Worm (Caenorhabditis elegans) whole organism, L1 larva: Measurements from ENCODE around the gene F10D2.16.

Source experiments
- alr-1 ChIP-seq: fragments of 200-800 bp; sonication (Bioruptor generic); optimal IDR thresholded peaks from 2 replicates; lab custom pipeline; 2018; ENCODE audit warnings: borderline replicate concordance, mild to moderate bottlenecking, missing genetic modification characterization, missing compliant biosample characterization
- blmp-1 ChIP-seq: fragments of 150-350 bp; optimal IDR thresholded peaks from 2 replicates; lab custom pipeline; 2014; ENCODE audit warnings: missing biosample characterization, missing genetic modification characterization
- egl-27 ChIP-seq, 2 experiments: fragments of 150-350 bp in 1 of 2; sonication (generic microtip); optimal IDR thresholded peaks; 3 replicates each; lab custom pipeline; 2017 to 2018; ENCODE audit warnings: missing biosample characterization in 2 of 2, missing genetic modification characterization in 2 of 2, missing genetic modification reagents in 2 of 2
- hlh-17 ChIP-seq: fragments of 200-800 bp; sonication (Bioruptor generic); optimal IDR thresholded peaks from 2 replicates; lab custom pipeline; 2018; ENCODE audit warnings: missing genetic modification characterization, mild to moderate bottlenecking, missing compliant biosample characterization, moderate library complexity, borderline replicate concordance
- jun-1 ChIP-seq: fragments of 150-350 bp; optimal IDR thresholded peaks from 2 replicates; lab custom pipeline; 2014; ENCODE audit warnings: missing biosample characterization, missing genetic modification reagents, missing genetic modification characterization
- lin-39 ChIP-seq: fragments of 150-350 bp; optimal IDR thresholded peaks from 2 replicates; lab custom pipeline; 2014; ENCODE audit warnings: missing biosample characterization, missing genetic modification reagents, missing genetic modification characterization
- mef-2 ChIP-seq: fragments of 150-350 bp; optimal IDR thresholded peaks from 2 replicates; lab custom pipeline; 2014; ENCODE audit warnings: missing biosample characterization, missing genetic modification characterization
- nhr-28 ChIP-seq: fragments of 150-350 bp; optimal IDR thresholded peaks from 2 replicates; lab custom pipeline; 2014; ENCODE audit warnings: missing biosample characterization, missing genetic modification characterization
- nhr-77 ChIP-seq: fragments of 150-350 bp; optimal IDR thresholded peaks from 2 replicates; lab custom pipeline; 2014; ENCODE audit warnings: missing biosample characterization, missing genetic modification characterization
- skn-1 ChIP-seq: fragments of 150-350 bp; optimal IDR thresholded peaks from 2 replicates; lab custom pipeline; 2014; ENCODE audit warnings: missing biosample characterization, missing genetic modification characterization
- swsn-7 ChIP-seq: sonication (generic microtip); optimal IDR thresholded peaks from 2 replicates; lab custom pipeline; 2016; ENCODE audit warnings: missing genetic modification characterization, missing compliant biosample characterization
- tbx-2 ChIP-seq: sonication (generic microtip); optimal IDR thresholded peaks from 2 replicates; lab custom pipeline; 2016; ENCODE audit warnings: missing genetic modification characterization, missing compliant biosample characterization
- ztf-11 ChIP-seq, 2 experiments: sonication (generic microtip); optimal IDR thresholded peaks; 2 replicates each; lab custom pipeline; 2016 to 2017; ENCODE audit warnings: missing genetic modification characterization in 2 of 2, missing biosample characterization in 1 of 2, missing compliant biosample characterization in 1 of 2

- TF ChIP-seq jun-1 (tag; lab: Kevin White, UChicago) (no peak), skn-1 (tag; lab: Kevin White, UChicago) (no peak), alr-1 (tag; lab: Kevin White, UChicago) (no peak), ztf-11 (tag; optimal IDR thresholded peaks at IDR 0.05; lab: Kevin White, UChicago) (no peak), tbx-2 (tag; lab: Kevin White, UChicago) (no peak), hlh-17 (GFP tag; lab: Kevin White, UChicago) (no peak), blmp-1 (tag; lab: Kevin White, UChicago) (no peak), egl-27 (tag; optimal IDR thresholded peaks at IDR 0.05; lab: Kevin White, UChicago) (no peak), nhr-28 (tag; lab: Kevin White, UChicago) (no peak), mef-2 (tag; lab: Kevin White, UChicago) (no peak), nhr-77 (tag; lab: Kevin White, UChicago) (no peak), lin-39 (tag; lab: Kevin White, UChicago) (no peak), swsn-7 (tag; lab: Kevin White, UChicago) (no peak)
Measured at ce11 chrV:7157089-7157488, 23.0 kb downstream of the F10D2.16 start, which contains the start of gene ugt-39.
